Fruit fly (Drosophila melanogaster) whole organism, wandering third instar larva: ENCODE measurements around the gene CG18731.

ENCODE experiments used
- Abd-B ChIP-seq: fragments of >200 bp; optimal IDR thresholded peaks from 2 replicates; lab custom pipeline; 2017; ENCODE audit warnings: missing biosample characterization, missing genetic modification characterization
- CG32264 ChIP-seq: fragments of 200-800 bp; sonication (Bioruptor generic); optimal IDR thresholded peaks from 2 replicates; lab custom pipeline; 2016; ENCODE audit warnings: missing biosample characterization, missing genetic modification characterization
- CG9705 ChIP-seq: fragments of 200-800 bp; sonication (Bioruptor generic); optimal IDR thresholded peaks from 2 replicates; lab custom pipeline; 2018; ENCODE audit warnings: missing biosample characterization, mild to moderate bottlenecking, missing genetic modification characterization
- CrebA ChIP-seq: fragments of 200-800 bp; sonication (Bioruptor generic); optimal IDR thresholded peaks from 2 replicates; lab custom pipeline; 2016; ENCODE audit warnings: missing biosample characterization, mild to moderate bottlenecking, missing genetic modification characterization, borderline replicate concordance
- Dfd ChIP-seq: fragments of >200 bp; optimal IDR thresholded peaks from 2 replicates; lab custom pipeline; 2017; ENCODE audit warnings: missing biosample characterization, missing genetic modification characterization
- Dif ChIP-seq: fragments of 200-275, 200-300 bp; sonication (Bioruptor generic); optimal IDR thresholded peaks from 2 replicates; lab custom pipeline; 2018; ENCODE audit warnings: missing biosample characterization, missing genetic modification characterization; ENCODE audit not compliant: partially characterized antibody
- GATAd ChIP-seq: sonication (Bioruptor generic); optimal IDR thresholded peaks from 2 replicates; lab custom pipeline; 2016; ENCODE audit warnings: missing biosample characterization, missing genetic modification characterization
- HLH106 ChIP-seq: fragments of 200-800 bp; optimal IDR thresholded peaks from 3 replicates; lab custom pipeline; 2019; ENCODE audit warnings: missing biosample characterization, mild to moderate bottlenecking, missing genetic modification characterization, moderate library complexity
- Hnf4 ChIP-seq: fragments of 200-800 bp; sonication (Bioruptor generic); optimal IDR thresholded peaks from 2 replicates; lab custom pipeline; 2016; ENCODE audit warnings: missing biosample characterization, mild to moderate bottlenecking, missing genetic modification characterization
- Hr78 ChIP-seq: fragments of >200 bp; optimal IDR thresholded peaks from 2 replicates; lab custom pipeline; 2017; ENCODE audit warnings: missing biosample characterization, missing genetic modification characterization
- Hr83 ChIP-seq: fragments of 200-300 bp; sonication (Bioruptor generic); optimal IDR thresholded peaks from 2 replicates; lab custom pipeline; 2016; ENCODE audit warnings: missing biosample characterization, mild to moderate bottlenecking, missing genetic modification characterization, moderate library complexity; ENCODE audit not compliant: poor library complexity, severe bottlenecking
- Jra ChIP-seq: sonication (Bioruptor generic); optimal IDR thresholded peaks from 2 replicates; lab custom pipeline; 2016; ENCODE audit warnings: missing biosample characterization, missing genetic modification characterization
- Mio ChIP-seq: sonication (Bioruptor generic); optimal IDR thresholded peaks from 2 replicates; lab custom pipeline; 2016; ENCODE audit warnings: missing biosample characterization, missing genetic modification characterization
- Myc ChIP-seq: fragments of >200 bp; optimal IDR thresholded peaks from 2 replicates; lab custom pipeline; 2017
- N ChIP-seq: fragments of >200 bp; optimal IDR thresholded peaks from 2 replicates; lab custom pipeline; 2018; ENCODE audit warnings: missing biosample characterization, missing external identifiers, missing genetic modification characterization
- OdsH ChIP-seq: fragments of 200-800 bp; sonication (Bioruptor generic); optimal IDR thresholded peaks from 2 replicates; lab custom pipeline; 2016; ENCODE audit warnings: missing biosample characterization, mild to moderate bottlenecking, missing genetic modification characterization
- Rel ChIP-seq, 2 experiments: fragments of 200-800 bp; sonication (Bioruptor generic) in 1 of 2; optimal IDR thresholded peaks; 2 replicates in 1 of 2; 3 replicates in 1 of 2; lab custom pipeline; 2016 to 2019; ENCODE audit warnings: mild to moderate bottlenecking in 2 of 2, missing biosample characterization in 2 of 2, missing genetic modification characterization in 2 of 2, moderate library complexity in 1 of 2
- Sp1 ChIP-seq: fragments of 200-800 bp; sonication (Bioruptor generic); optimal IDR thresholded peaks from 3 replicates; lab custom pipeline; 2019; ENCODE audit warnings: missing biosample characterization, mild to moderate bottlenecking, missing genetic modification characterization, moderate library complexity
- Vsx2 ChIP-seq: fragments of 200-300, 225-300 bp; sonication (Bioruptor generic); optimal IDR thresholded peaks from 2 replicates; lab custom pipeline; 2018; ENCODE audit warnings: missing biosample characterization, missing genetic modification characterization; ENCODE audit not compliant: partially characterized antibody
- br ChIP-seq: fragments of 200-800 bp; sonication (Bioruptor generic); optimal IDR thresholded peaks from 2 replicates; lab custom pipeline; 2016; ENCODE audit warnings: missing biosample characterization, missing genetic modification characterization
- brk ChIP-seq: fragments of 200-800 bp; sonication (Bioruptor generic); optimal IDR thresholded peaks from 2 replicates; lab custom pipeline; 2016; ENCODE audit warnings: missing biosample characterization, mild to moderate bottlenecking, missing genetic modification characterization
- dl ChIP-seq, 2 experiments: fragments of 175-275, 200-275 bp in 1 of 2; fragments of 200-275 bp in 1 of 2; sonication (Bioruptor generic); optimal IDR thresholded peaks; lab custom pipeline; 2018; ENCODE audit warnings: mild to moderate bottlenecking in 2 of 2, missing biosample characterization in 2 of 2, missing genetic modification characterization in 2 of 2, moderate library complexity in 2 of 2; ENCODE audit not compliant: partially characterized antibody in 2 of 2, insufficient read depth in 1 of 2
- dmrt93B ChIP-seq: fragments of 200-800 bp; sonication (Bioruptor generic); optimal IDR thresholded peaks from 2 replicates; lab custom pipeline; 2018; ENCODE audit warnings: missing biosample characterization, mild to moderate bottlenecking, missing genetic modification characterization
- dsf ChIP-seq: sonication (Bioruptor generic); optimal IDR thresholded peaks from 2 replicates; lab custom pipeline; 2016; ENCODE audit warnings: missing biosample characterization, missing genetic modification characterization, borderline replicate concordance
- ey ChIP-seq: fragments of 200-800 bp; sonication (Bioruptor generic); optimal IDR thresholded peaks from 2 replicates; lab custom pipeline; 2016; ENCODE audit warnings: missing biosample characterization, missing genetic modification characterization
- foxo ChIP-seq, 2 experiments: fragments of 200-800 bp; sonication (Bioruptor generic); optimal IDR thresholded peaks; 2 replicates in 1 of 2; 3 replicates in 1 of 2; lab custom pipeline; 2016 to 2017; ENCODE audit warnings: missing biosample characterization in 2 of 2, missing genetic modification characterization in 2 of 2
- fru ChIP-seq: fragments of 200-800 bp; sonication (Bioruptor generic); optimal IDR thresholded peaks from 3 replicates; lab custom pipeline; 2016; ENCODE audit warnings: missing biosample characterization, mild to moderate bottlenecking, missing genetic modification characterization
- h ChIP-seq: fragments of 200-800 bp; sonication (Bioruptor generic); optimal IDR thresholded peaks from 3 replicates; lab custom pipeline; 2016; ENCODE audit warnings: missing biosample characterization, mild to moderate bottlenecking, missing genetic modification characterization
- jim ChIP-seq: fragments of 175-275, 200-325 bp; sonication (Bioruptor generic); optimal IDR thresholded peaks from 2 replicates; lab custom pipeline; 2016; ENCODE audit warnings: missing biosample characterization, mild to moderate bottlenecking, missing genetic modification characterization
- lola ChIP-seq: fragments of >200 bp; optimal IDR thresholded peaks from 2 replicates; lab custom pipeline; 2017; ENCODE audit warnings: missing biosample characterization, missing genetic modification characterization
- pan ChIP-seq: fragments of >200 bp; optimal IDR thresholded peaks from 2 replicates; lab custom pipeline; 2017
- psq ChIP-seq: fragments of 200-800 bp; sonication (Bioruptor generic); optimal IDR thresholded peaks from 3 replicates; lab custom pipeline; 2017; ENCODE audit warnings: missing biosample characterization, mild to moderate bottlenecking, missing genetic modification characterization, moderate library complexity
- rgr ChIP-seq: fragments of 200-800 bp; sonication (Bioruptor generic); optimal IDR thresholded peaks from 3 replicates; lab custom pipeline; 2016; ENCODE audit warnings: missing biosample characterization, mild to moderate bottlenecking, missing genetic modification characterization
- sage ChIP-seq: fragments of 200-800 bp; sonication (Bioruptor generic); optimal IDR thresholded peaks from 2 replicates; lab custom pipeline; 2016; ENCODE audit warnings: missing biosample characterization, mild to moderate bottlenecking, missing genetic modification characterization
- sv ChIP-seq: fragments of 200-800 bp; sonication (Bioruptor generic); optimal IDR thresholded peaks from 3 replicates; lab custom pipeline; 2016; ENCODE audit warnings: missing biosample characterization, missing genetic modification characterization
- tai ChIP-seq: sonication (Bioruptor generic); optimal IDR thresholded peaks from 2 replicates; lab custom pipeline; 2016; ENCODE audit warnings: missing biosample characterization, missing genetic modification characterization
- usp ChIP-seq: fragments of >200 bp; optimal IDR thresholded peaks from 2 replicates; lab custom pipeline; 2017; ENCODE audit warnings: missing biosample characterization, missing genetic modification characterization
- woc ChIP-seq: sonication (Bioruptor generic); optimal IDR thresholded peaks from 2 replicates; lab custom pipeline; 2016; ENCODE audit warnings: missing biosample characterization, mild to moderate bottlenecking, missing genetic modification characterization

Gene CG18731

dm6 chr3R:29762297-29762696, 37.5 kb downstream of the CG18731 start:
- peak; percentile 53 for TF ChIP-seq HLH106 (tag; lab: Kevin White, UChicago)
- TF ChIP-seq br (GFP tag; lab: Kevin White, UChicago) = peak; percentile 15
- TF ChIP-seq foxo (GFP tag; optimal IDR thresholded peaks at IDR 0.05; lab: Kevin White, UChicago) = peak in 1 of 2 experiments; percentile 53
- no peak for TF ChIP-seq jim (GFP tag; lab: Kevin White, UChicago)
- peak; percentile 41 for TF ChIP-seq fru (GFP tag; lab: Kevin White, UChicago)
- TF ChIP-seq Hnf4 (GFP tag; lab: Kevin White, UChicago) = no peak
- TF ChIP-seq Sp1 (GFP tag; lab: Kevin White, UChicago) = peak; percentile 38
- no peak for TF ChIP-seq pan
- TF ChIP-seq woc (GFP tag; lab: Kevin White, UChicago) = peak; percentile 8
- TF ChIP-seq sage = peak; percentile 16
- peak; percentile 43 for TF ChIP-seq dmrt93B
- no peak for TF ChIP-seq Abd-B (GFP tag; lab: Kevin White, UChicago)
- no peak for TF ChIP-seq Hr78

- no peak for TF ChIP-seq Dif (GFP tag; lab: Kevin White, UChicago)
- no peak for TF ChIP-seq Hr83
- peak; percentile 94 for TF ChIP-seq Jra (GFP tag; lab: Kevin White, UChicago)
- peak; percentile 96 for TF ChIP-seq fru (GFP tag; lab: Kevin White, UChicago)
- peak; percentile 99 for TF ChIP-seq h (GFP tag; lab: Kevin White, UChicago)
- peak; percentile 97 for TF ChIP-seq Hnf4 (GFP tag; lab: Kevin White, UChicago)
- peak; percentile 97 for TF ChIP-seq OdsH (GFP tag; lab: Kevin White, UChicago)
- no peak for TF ChIP-seq Vsx2 (GFP tag; lab: Kevin White, UChicago)
- peak; percentile 96 for TF ChIP-seq dmrt93B
- TF ChIP-seq rgr = peak; percentile 96
- TF ChIP-seq Sp1 (GFP tag; lab: Kevin White, UChicago) = peak; percentile 97
- TF ChIP-seq psq (GFP tag; lab: Kevin White, UChicago) = peak; percentile 94
- TF ChIP-seq CG9705 (GFP tag; lab: Kevin White, UChicago) = peak; percentile 92
- TF ChIP-seq dl (GFP tag; optimal IDR thresholded peaks at IDR 0.05; lab: Kevin White, UChicago; ENCODE audit: insufficient read depth in 1 of 2, partially characterized antibody in 2 of 2) = no peak
- TF ChIP-seq sage = peak; percentile 96
- no peak for TF ChIP-seq usp (GFP tag; lab: Kevin White, UChicago)
- TF ChIP-seq GATAd (GFP tag; lab: Kevin White, UChicago) = peak; percentile 92
- TF ChIP-seq ey (GFP tag; lab: Kevin White, UChicago) = peak; percentile 98
- TF ChIP-seq Hr78 = no peak
- peak; percentile 93 for TF ChIP-seq woc (GFP tag; lab: Kevin White, UChicago)
- peak; percentile 80 for TF ChIP-seq Mio (GFP tag; lab: Kevin White, UChicago)
- TF ChIP-seq br (GFP tag; lab: Kevin White, UChicago) = peak; percentile 98
- peak; percentile 97 for TF ChIP-seq HLH106 (tag; lab: Kevin White, UChicago)
- no peak for TF ChIP-seq Myc (lab: Kevin White, UChicago)
- peak; percentile 95 for TF ChIP-seq CG32264
- no peak for TF ChIP-seq lola
- TF ChIP-seq N (GFP tag; lab: Kevin White, UChicago) = no peak
- peak; percentile 7 for TF ChIP-seq Dfd
- no peak for TF ChIP-seq jim (GFP tag; lab: Kevin White, UChicago)
- no peak for TF ChIP-seq pan
- TF ChIP-seq Rel (GFP tag; optimal IDR thresholded peaks at IDR 0.05; lab: Kevin White, UChicago) = peak; percentile 64
- peak; percentile 85 for TF ChIP-seq Rel (tag; optimal IDR thresholded peaks at IDR 0.05; lab: Kevin White, UChicago)
- peak; percentile 93 for TF ChIP-seq brk
- peak; percentile 88 for TF ChIP-seq dsf
- TF ChIP-seq sv (GFP tag; lab: Kevin White, UChicago) = no peak
- TF ChIP-seq CrebA (GFP tag; lab: Kevin White, UChicago) = peak; percentile 69
- TF ChIP-seq Abd-B (GFP tag; lab: Kevin White, UChicago) = no peak
- peak; percentile 71 to 98 for TF ChIP-seq foxo (GFP tag; optimal IDR thresholded peaks at IDR 0.05; lab: Kevin White, UChicago)
- peak; percentile 97 for TF ChIP-seq tai (GFP tag; lab: Kevin White, UChicago)
Observed at dm6 chr3R:29763154-29763553, 38.3 kb downstream of the CG18731 start.
